Fruit fly (Drosophila melanogaster): ENCODE measurements around the gene CG13250.

The CG13250 gene

dm6 chr3L:20570134-20570533 lies 36.6 kb downstream of the CG13250 start:
- TF ChIP-seq Met (GFP tag; optimal IDR thresholded peaks at IDR 0.05) (no peak), eg (GFP tag; IDR thresholded peaks at IDR 0.05) (peak; percentile 61; the same call in 2 of the 3 replicates), CG32006 (GFP tag; optimal IDR thresholded peaks at IDR 0.05) (peak; percentile 81), CG34406 (GFP tag; optimal IDR thresholded peaks at IDR 0.05) (no peak), CG8119 (GFP tag; IDR thresholded peaks at IDR 0.05) (peak; percentile 85), CG6276 (GFP tag; optimal IDR thresholded peaks at IDR 0.05) (peak; percentile 74), CG10631 (GFP tag; optimal IDR thresholded peaks at IDR 0.05) (no peak), Blimp-1 (GFP tag; optimal IDR thresholded peaks at IDR 0.05) (no peak), CG10669 (GFP tag; optimal IDR thresholded peaks at IDR 0.05) (no peak), pdm3 (GFP tag; optimal IDR thresholded peaks at IDR 0.05) (no peak), Eip78C (GFP tag) (peak; percentile 62), CG4318 (GFP tag; optimal IDR thresholded peaks at IDR 0.05) (peak; percentile 54), CG7368 (GFP tag; optimal IDR thresholded peaks at IDR 0.05) (no peak), CG8632 (GFP tag; optimal IDR thresholded peaks at IDR 0.05) (no peak), achi (GFP tag; optimal IDR thresholded peaks at IDR 0.05) (peak; percentile 2), CG11294 (GFP tag; IDR thresholded peaks at IDR 0.05) (no peak), CG6792 (GFP tag; optimal IDR thresholded peaks at IDR 0.05) (no peak), CG16779 (tag; optimal IDR thresholded peaks at IDR 0.05) (no peak), fkh (GFP tag; optimal IDR thresholded peaks at IDR 0.05) (no peak), CG11762 (GFP tag; optimal IDR thresholded peaks at IDR 0.05; ENCODE audit: insufficient read depth) (no peak), Hr4 (GFP tag; optimal IDR thresholded peaks at IDR 0.05) (peak; percentile 57), CG9139 (GFP tag; optimal IDR thresholded peaks at IDR 0.05) (no peak), dsx (GFP tag; optimal IDR thresholded peaks at IDR 0.05; ENCODE audit: poor library complexity, severe bottlenecking) (no peak), net (GFP tag; optimal IDR thresholded peaks at IDR 0.05) (peak; percentile 28), CG1621 (tag; optimal IDR thresholded peaks at IDR 0.05) (no peak), Sox15 (GFP tag; optimal IDR thresholded peaks at IDR 0.05) (no peak), CG6854 (GFP tag; optimal IDR thresholded peaks at IDR 0.05) (no peak), Eip93F (GFP tag; optimal IDR thresholded peaks at IDR 0.05) (no peak), CG3032 (tag; optimal IDR thresholded peaks at IDR 0.05) (no peak), Gug (GFP tag; IDR thresholded peaks at IDR 0.05) (0 out of 2 replicates have a peak, but pooled peaks have one; percentile 7), cyc (GFP tag; optimal IDR thresholded peaks at IDR 0.05) (no peak), CG8319 (GFP tag; optimal IDR thresholded peaks at IDR 0.05) (no peak), Smox (GFP tag; optimal IDR thresholded peaks at IDR 0.05) (no peak), svp (GFP tag) (no peak), CG15336 (GFP tag; IDR thresholded peaks at IDR 0.05) (peak; percentile 77), ss (GFP tag; optimal IDR thresholded peaks at IDR 0.05) (no peak), salr (GFP tag; optimal IDR thresholded peaks at IDR 0.05) (peak in 1 of 2 experiments; percentile 45), CG31627 (GFP tag; optimal IDR thresholded peaks at IDR 0.05) (no peak), CG6163 (GFP tag; IDR thresholded peaks at IDR 0.05) (no peak), fd85E (GFP tag; optimal IDR thresholded peaks at IDR 0.05) (no peak), CG6808 (GFP tag; optimal IDR thresholded peaks at IDR 0.05) (no peak), spab (GFP tag; optimal IDR thresholded peaks at IDR 0.05) (no peak), lz (GFP tag; optimal IDR thresholded peaks at IDR 0.05) (no peak), Ets96B (tag; optimal IDR thresholded peaks at IDR 0.05) (no peak), esn (GFP tag; optimal IDR thresholded peaks at IDR 0.05) (no peak), Lpt (GFP tag; optimal IDR thresholded peaks at IDR 0.05) (peak; percentile 46), topi (GFP tag; optimal IDR thresholded peaks at IDR 0.05) (no peak), OdsH (GFP tag; optimal IDR thresholded peaks at IDR 0.05) (peak; percentile 7)
